Worm (Caenorhabditis elegans) whole organism, young adult: ENCODE results near the gene T25B9.12.

Experiments used
- C06A6.2 ChIP-seq: fragments of 200-800 bp; sonication (Bioruptor generic); conservative IDR thresholded peaks from 2 replicates; pipeline ENCODE4 v1.3.6; 2022; ENCODE audit warnings: missing genetic modification characterization, missing compliant biosample characterization
- C17E4.6 ChIP-seq: fragments of 200-800 bp; sonication (Bioruptor generic); IDR thresholded peaks from 2 replicates; pipeline ENCODE4 v1.3.6; 2022; ENCODE audit warnings: missing genetic modification reagents, missing genetic modification characterization, missing compliant biosample characterization
- D2030.7 ChIP-seq: fragments of 200-800 bp; sonication (Bioruptor generic); IDR thresholded peaks from 2 replicates; pipeline ENCODE4 v1.3.6; 2022; ENCODE audit warnings: missing genetic modification reagents, missing genetic modification characterization, missing compliant biosample characterization
- F10E7.11 ChIP-seq: sonication (generic microtip); optimal IDR thresholded peaks from 2 replicates; lab custom pipeline; 2017; ENCODE audit warnings: mild to moderate bottlenecking, missing genetic modification characterization, moderate library complexity, missing compliant biosample characterization
- F33H1.4 ChIP-seq: fragments of 200-800 bp; sonication (Bioruptor generic); IDR thresholded peaks from 2 replicates; pipeline ENCODE4 v1.3.6; 2022; ENCODE audit warnings: missing genetic modification reagents, missing genetic modification characterization, missing compliant biosample characterization
- F52B5.7 ChIP-seq: sonication (generic microtip); optimal IDR thresholded peaks from 2 replicates; lab custom pipeline; 2016; ENCODE audit warnings: mild to moderate bottlenecking, missing genetic modification characterization, missing compliant biosample characterization
- F55B11.4 ChIP-seq: sonication (generic microtip); optimal IDR thresholded peaks from 2 replicates; lab custom pipeline; 2016; ENCODE audit warnings: missing compliant biosample characterization, missing genetic modification characterization, borderline replicate concordance; ENCODE audit not compliant: insufficient read depth
- K12H6.12 ChIP-seq: fragments of 200-800 bp; sonication (Bioruptor generic); optimal IDR thresholded peaks from 2 replicates; lab custom pipeline; 2018; ENCODE audit warnings: mild to moderate bottlenecking, missing genetic modification characterization, missing compliant biosample characterization
- T26A5.8 ChIP-seq: sonication (generic microtip); optimal IDR thresholded peaks from 2 replicates; lab custom pipeline; 2016; ENCODE audit warnings: missing genetic modification characterization, missing compliant biosample characterization
- Y95B8A.8 ChIP-seq: fragments of 200-800 bp; sonication (Bioruptor generic); IDR thresholded peaks from 2 replicates; pipeline ENCODE4 v1.3.6; 2022; ENCODE audit warnings: missing genetic modification reagents, missing genetic modification characterization, missing compliant biosample characterization
- ZK185.1 ChIP-seq: sonication (generic microtip); optimal IDR thresholded peaks from 2 replicates; lab custom pipeline; 2016; ENCODE audit warnings: mild to moderate bottlenecking, missing genetic modification characterization, missing compliant biosample characterization; ENCODE audit not compliant: poor library complexity, severe bottlenecking
- akir-1 ChIP-seq: fragments of 200-800 bp; sonication (Bioruptor generic); optimal IDR thresholded peaks from 2 replicates; lab custom pipeline; 2018; ENCODE audit warnings: mild to moderate bottlenecking, missing genetic modification characterization, moderate library complexity, missing compliant biosample characterization
- aptf-2 ChIP-seq: fragments of 200-800 bp; sonication (Bioruptor generic); conservative IDR thresholded peaks from 2 replicates; pipeline ENCODE4 v1.3.6; 2022; ENCODE audit warnings: missing genetic modification reagents, missing genetic modification characterization, missing compliant biosample characterization
- athp-1 ChIP-seq: sonication (generic microtip); optimal IDR thresholded peaks from 2 replicates; lab custom pipeline; 2017; ENCODE audit warnings: mild to moderate bottlenecking, missing genetic modification characterization, missing compliant biosample characterization
- attf-5 ChIP-seq: fragments of 200-800 bp; sonication (Bioruptor generic); optimal IDR thresholded peaks from 2 replicates; lab custom pipeline; 2018; ENCODE audit warnings: mild to moderate bottlenecking, missing genetic modification characterization, missing compliant biosample characterization
- ccch-3 ChIP-seq: fragments of 200-800 bp; sonication (Bioruptor generic); optimal IDR thresholded peaks from 2 replicates; lab custom pipeline; 2018; ENCODE audit warnings: mild to moderate bottlenecking, missing genetic modification characterization, missing compliant biosample characterization
- cebp-2 ChIP-seq: fragments of 200-800 bp; sonication (Bioruptor generic); IDR thresholded peaks from 2 replicates; pipeline ENCODE4 v1.3.6; 2022; ENCODE audit warnings: missing genetic modification characterization, missing compliant biosample characterization
- ceh-27 ChIP-seq: fragments of 200-800 bp; sonication (Bioruptor generic); optimal IDR thresholded peaks from 2 replicates; lab custom pipeline; 2018; ENCODE audit warnings: mild to moderate bottlenecking, missing genetic modification characterization, moderate library complexity, missing compliant biosample characterization
- ceh-40 ChIP-seq: fragments of 200-800 bp; sonication (Bioruptor generic); IDR thresholded peaks from 2 replicates; pipeline ENCODE4 v1.3.6; 2022; ENCODE audit warnings: missing genetic modification characterization, missing compliant biosample characterization
- ceh-91 ChIP-seq: fragments of 200-800 bp; sonication (Bioruptor generic); IDR thresholded peaks from 2 replicates; pipeline ENCODE4 v1.3.6; 2022; ENCODE audit warnings: missing genetic modification reagents, missing genetic modification characterization, missing compliant biosample characterization
- efl-1 ChIP-seq: fragments of 150-350 bp; optimal IDR thresholded peaks from 2 replicates; lab custom pipeline; 2014; ENCODE audit warnings: missing biosample characterization, missing genetic modification reagents, missing genetic modification characterization
- egl-18 ChIP-seq: fragments of 200-800 bp; sonication (Bioruptor generic); IDR thresholded peaks from 2 replicates; pipeline ENCODE4 v1.3.6; 2022; ENCODE audit warnings: missing genetic modification reagents, missing genetic modification characterization, missing compliant biosample characterization
- egl-44 ChIP-seq: fragments of 200-800 bp; sonication (Bioruptor generic); IDR thresholded peaks from 2 replicates; pipeline ENCODE4 v1.3.6; 2022; ENCODE audit warnings: missing genetic modification reagents, missing genetic modification characterization, missing compliant biosample characterization
- ekl-4 ChIP-seq: fragments of 200-800 bp; sonication (Bioruptor generic); IDR thresholded peaks from 2 replicates; pipeline ENCODE4 v1.3.6; 2022; ENCODE audit warnings: missing genetic modification reagents, missing genetic modification characterization, missing compliant biosample characterization
- him-1 ChIP-seq: sonication (generic microtip); optimal IDR thresholded peaks from 2 replicates; lab custom pipeline; 2016; ENCODE audit warnings: missing genotype, missing genetic modification reagents, missing genetic modification characterization, missing compliant biosample characterization
- lag-1 ChIP-seq: fragments of 200-800 bp; sonication (Bioruptor generic); IDR thresholded peaks from 2 replicates; pipeline ENCODE4 v1.3.6; 2022; ENCODE audit warnings: missing genetic modification reagents, missing genetic modification characterization, missing compliant biosample characterization
- let-526 ChIP-seq: fragments of 200-800 bp; sonication (Bioruptor generic); IDR thresholded peaks from 2 replicates; pipeline ENCODE4 v1.3.6; 2022; ENCODE audit warnings: missing genetic modification reagents, missing genetic modification characterization, missing compliant biosample characterization
- lin-26 ChIP-seq: fragments of 200-800 bp; sonication (Bioruptor generic); IDR thresholded peaks from 2 replicates; pipeline ENCODE4 v1.3.6; 2022; ENCODE audit warnings: missing genetic modification reagents, missing genetic modification characterization, missing compliant biosample characterization
- lsl-1 ChIP-seq: fragments of 200-800 bp; sonication (Bioruptor generic); optimal IDR thresholded peaks from 2 replicates; lab custom pipeline; 2018; ENCODE audit warnings: mild to moderate bottlenecking, missing genetic modification characterization, moderate library complexity, missing compliant biosample characterization
- nfya-1 ChIP-seq: sonication (generic microtip); optimal IDR thresholded peaks from 2 replicates; lab custom pipeline; 2017; ENCODE audit warnings: antibody characterized with exemption, missing compliant biosample characterization, missing genetic modification characterization, borderline replicate concordance; ENCODE audit not compliant: insufficient read depth
- nfyb-1 ChIP-seq: fragments of 200-800 bp; sonication (Bioruptor generic); IDR thresholded peaks from 2 replicates; pipeline ENCODE4 v1.3.6; 2022; ENCODE audit warnings: missing genetic modification reagents, missing genetic modification characterization, missing compliant biosample characterization
- nhr-27 ChIP-seq: fragments of 200-800 bp; sonication (Bioruptor generic); optimal IDR thresholded peaks from 2 replicates; lab custom pipeline; 2018; ENCODE audit warnings: mild to moderate bottlenecking, missing genetic modification characterization, moderate library complexity, missing compliant biosample characterization
- pha-4 ChIP-seq: fragments of 150-350 bp; sonication (generic microtip); optimal IDR thresholded peaks from 2 replicates; lab custom pipeline; 2014; ENCODE audit warnings: missing biosample characterization, missing genetic modification reagents, missing genetic modification characterization
- rcor-1 ChIP-seq: fragments of 200-800 bp; sonication (Bioruptor generic); IDR thresholded peaks from 2 replicates; pipeline ENCODE4 v1.3.6; 2022; ENCODE audit warnings: missing genetic modification reagents, missing genetic modification characterization, missing compliant biosample characterization
- somi-1 ChIP-seq: fragments of 200-800 bp; sonication (Bioruptor generic); optimal IDR thresholded peaks from 2 replicates; lab custom pipeline; 2018; ENCODE audit warnings: mild to moderate bottlenecking, missing genetic modification characterization, missing compliant biosample characterization
- sptf-2 ChIP-seq: fragments of 200-800 bp; sonication (Bioruptor generic); optimal IDR thresholded peaks from 2 replicates; lab custom pipeline; 2018; ENCODE audit warnings: mild to moderate bottlenecking, missing genetic modification characterization, missing compliant biosample characterization
- tbp1 ChIP-seq: fragments of 200-800 bp; sonication (Bioruptor generic); optimal IDR thresholded peaks from 2 replicates; lab custom pipeline; 2018; ENCODE audit warnings: mild to moderate bottlenecking, missing genetic modification characterization, missing compliant biosample characterization
- tbx-9 ChIP-seq: sonication (generic microtip); optimal IDR thresholded peaks from 2 replicates; lab custom pipeline; 2016; ENCODE audit warnings: borderline replicate concordance, missing genetic modification characterization, inconsistent platforms, missing compliant biosample characterization
- unc-62 ChIP-seq: fragments of 150-350 bp; optimal IDR thresholded peaks from 2 replicates; lab custom pipeline; 2014; ENCODE audit warnings: missing biosample characterization, missing genetic modification reagents, missing genetic modification characterization
- xnd-1 ChIP-seq: sonication (generic microtip); optimal IDR thresholded peaks from 2 replicates; lab custom pipeline; 2016; ENCODE audit warnings: missing genotype, missing genetic modification reagents, missing genetic modification characterization, missing compliant biosample characterization
- zfh-2 ChIP-seq: fragments of 200-800 bp; sonication (Bioruptor generic); conservative IDR thresholded peaks from 2 replicates; pipeline ENCODE4 v1.3.6; 2022; ENCODE audit warnings: missing genetic modification reagents, missing genetic modification characterization, missing compliant biosample characterization
- ztf-22 ChIP-seq: fragments of 200-800 bp; sonication (Bioruptor generic); optimal IDR thresholded peaks from 2 replicates; lab custom pipeline; 2018; ENCODE audit warnings: mild to moderate bottlenecking, missing genetic modification characterization, moderate library complexity, missing compliant biosample characterization
- ztf-25 ChIP-seq: fragments of 200-800 bp; sonication (Bioruptor generic); IDR thresholded peaks from 2 replicates; pipeline ENCODE4 v1.3.6; 2022; ENCODE audit warnings: missing genetic modification reagents, missing genetic modification characterization, missing compliant biosample characterization
- ztf-3 ChIP-seq: fragments of 200-800 bp; sonication (Bioruptor generic); optimal IDR thresholded peaks from 2 replicates; lab custom pipeline; 2018; ENCODE audit warnings: mild to moderate bottlenecking, missing genetic modification characterization, missing compliant biosample characterization
- ztf-6 ChIP-seq: fragments of 200-800 bp; sonication (Bioruptor generic); IDR thresholded peaks from 2 replicates; pipeline ENCODE4 v1.3.6; 2022; ENCODE audit warnings: missing genetic modification reagents, missing genetic modification characterization, missing compliant biosample characterization

T25B9.12 gene

DNA sequence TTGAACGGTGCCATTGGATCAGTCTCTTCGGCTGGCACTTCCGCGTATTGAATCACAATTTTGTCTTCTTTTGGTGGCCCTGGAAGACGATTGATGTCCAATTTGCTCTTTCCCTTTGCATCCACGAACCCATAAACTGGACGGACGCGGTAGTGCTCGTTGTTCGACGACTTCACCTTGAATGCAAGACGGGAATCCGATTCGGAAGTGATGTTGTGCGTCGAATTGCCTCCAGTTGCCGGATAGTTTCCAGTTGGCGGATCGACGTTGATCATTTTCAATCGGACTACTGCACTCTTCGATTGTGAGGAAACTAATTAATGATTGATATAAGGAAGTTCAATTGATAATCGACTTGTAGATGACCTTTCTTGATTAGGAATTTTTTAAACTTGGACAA, 26.8 kb upstream of the T25B9.12 start, which contains the start of gene ssp-34:
Gene ssp-34, minus strand, starts transcription at position 275 of the 400 bp plus-strand sequence.
- no peak for TF ChIP-seq F52B5.7 (tag; lab: Kevin White, UChicago)
- no peak for TF ChIP-seq ceh-27
- TF ChIP-seq nfyb-1 (GFP tag; lab: Robert Waterston, UW): no peak
- no peak for TF ChIP-seq akir-1 (GFP tag; lab: Kevin White, UChicago)
- TF ChIP-seq him-1: no peak
- no peak for TF ChIP-seq C17E4.6 (GFP tag; lab: Robert Waterston, UW)
- TF ChIP-seq lin-26 (GFP tag; lab: Robert Waterston, UW): no peak
- no peak for TF ChIP-seq cebp-2 (GFP tag; lab: Robert Waterston, UW)
- TF ChIP-seq F55B11.4: no peak
- TF ChIP-seq ztf-3: no peak
- TF ChIP-seq lag-1 (GFP tag; lab: Robert Waterston, UW): no peak
- no peak for TF ChIP-seq attf-5 (GFP tag; lab: Kevin White, UChicago)
- TF ChIP-seq F10E7.11 (tag; lab: Kevin White, UChicago): no peak
- TF ChIP-seq xnd-1 (tag; lab: Kevin White, UChicago): no peak
- no peak for TF ChIP-seq F33H1.4 (GFP tag; lab: Robert Waterston, UW)
- no peak for TF ChIP-seq C06A6.2 (GFP tag; lab: Robert Waterston, UW)
- no peak for TF ChIP-seq sptf-2 (GFP tag; lab: Kevin White, UChicago)
- TF ChIP-seq zfh-2 (GFP tag; lab: Robert Waterston, UW): no peak

DNA sequence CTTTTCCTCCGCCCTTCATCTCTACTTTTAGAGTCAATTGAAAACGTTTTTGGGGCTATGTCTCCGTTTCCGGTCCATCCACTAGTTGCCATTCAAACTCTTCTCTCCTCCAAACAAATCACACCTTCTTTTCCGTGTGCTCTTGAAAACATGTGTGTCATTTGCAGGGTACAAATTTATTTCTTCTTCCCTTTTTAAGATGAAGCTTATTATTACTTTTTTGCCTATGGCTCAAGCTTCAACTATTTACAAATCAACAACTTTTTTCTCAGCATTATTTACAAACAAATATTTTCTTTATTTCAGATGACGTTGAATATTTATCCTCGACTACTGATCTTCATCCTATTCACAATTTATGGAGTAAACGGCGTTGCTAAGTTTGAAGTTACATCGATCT, 20.7 kb upstream of the T25B9.12 start, which contains the start of gene T25B9.3:
Gene T25B9.3, plus strand, starts transcription at position 301 of the 400 bp plus-strand sequence.
- TF ChIP-seq ceh-40 (GFP tag; lab: Robert Waterston, UW): no peak
- TF ChIP-seq nhr-27 (tag; lab: Kevin White, UChicago): no peak
- TF ChIP-seq ekl-4: no peak
- no peak for TF ChIP-seq zfh-2 (GFP tag; lab: Robert Waterston, UW)
- TF ChIP-seq him-1: no peak
- TF ChIP-seq rcor-1: no peak
- no peak for TF ChIP-seq tbp1 (GFP tag; lab: Kevin White, UChicago)
- TF ChIP-seq egl-18: no peak
- no peak for TF ChIP-seq lsl-1
- no peak for TF ChIP-seq nfyb-1 (GFP tag; lab: Robert Waterston, UW)
- TF ChIP-seq lin-26 (GFP tag; lab: Robert Waterston, UW): no peak
- no peak for TF ChIP-seq egl-44 (GFP tag; lab: Robert Waterston, UW)
- no peak for TF ChIP-seq ceh-91

DNA sequence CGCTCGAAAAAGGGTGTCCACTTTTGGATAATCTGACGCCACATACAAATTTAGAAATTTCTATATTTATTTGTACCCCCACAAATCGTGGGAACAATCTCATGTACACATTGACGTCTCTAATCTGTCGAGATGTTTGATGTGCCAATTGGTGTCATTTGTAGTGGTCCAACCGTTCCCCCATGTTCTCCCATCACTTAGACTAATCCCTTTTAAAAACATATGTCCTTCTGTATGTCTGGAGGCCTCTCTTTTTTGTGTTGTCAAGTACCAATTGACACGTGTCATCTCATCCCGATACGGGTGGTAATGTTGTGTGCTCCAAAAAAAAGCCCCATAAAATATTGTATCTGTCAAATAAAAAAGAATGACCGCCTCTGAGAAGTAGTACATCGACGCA, 19.8 kb upstream of the T25B9.12 start:
- TF ChIP-seq ztf-22 (GFP tag; lab: Kevin White, UChicago) (no peak), pha-4 (tag; lab: Kevin White, UChicago) (no peak), him-1 (no peak), somi-1 (GFP tag; lab: Kevin White, UChicago) (no peak), athp-1 (tag; lab: Kevin White, UChicago) (no peak), Y95B8A.8 (GFP tag; lab: Robert Waterston, UW) (no peak), cebp-2 (GFP tag; lab: Robert Waterston, UW) (no peak), T26A5.8 (tag; lab: Kevin White, UChicago) (no peak), F55B11.4 (no peak), nfya-1 (tag; lab: Kevin White, UChicago) (no peak)

DNA sequence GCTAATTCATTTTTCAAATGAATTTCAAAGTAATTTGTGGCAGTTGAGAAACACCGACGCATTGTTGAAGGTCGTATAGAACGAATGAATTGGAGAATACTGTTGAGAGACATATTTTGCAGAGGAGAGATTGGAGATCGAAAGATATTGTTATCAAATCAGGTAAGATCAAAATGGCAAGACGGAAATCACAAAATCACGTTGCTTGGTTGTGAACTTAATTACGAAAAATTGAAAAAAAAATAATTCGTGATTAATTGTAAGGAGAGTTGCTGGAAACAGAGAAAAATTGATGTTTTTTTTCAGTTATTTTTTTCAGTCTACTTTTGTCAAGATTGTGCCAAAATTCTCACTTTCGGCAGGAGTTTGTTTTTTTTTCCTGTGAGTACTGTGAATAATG, 15.1 kb upstream of the T25B9.12 start, which contains the start of gene T25B9.1:
Gene T25B9.1, minus strand, starts transcription at position 101 of the 400 bp plus-strand sequence.
- TF ChIP-seq T26A5.8 (tag; lab: Kevin White, UChicago): no peak
- TF ChIP-seq ztf-6 (GFP tag; lab: Robert Waterston, UW): no peak
- TF ChIP-seq D2030.7 (GFP tag; lab: Robert Waterston, UW): no peak
- TF ChIP-seq let-526 (GFP tag; lab: Robert Waterston, UW): no peak
- TF ChIP-seq ZK185.1 (tag; lab: Kevin White, UChicago): no peak
- TF ChIP-seq somi-1 (GFP tag; lab: Kevin White, UChicago): no peak
- TF ChIP-seq aptf-2: no peak
- TF ChIP-seq F33H1.4 (GFP tag; lab: Robert Waterston, UW): no peak
- no peak for TF ChIP-seq tbx-9 (tag; lab: Kevin White, UChicago)
- no peak for TF ChIP-seq unc-62 (GFP tag; lab: Kevin White, UChicago)
- no peak for TF ChIP-seq ztf-25 (GFP tag; lab: Robert Waterston, UW)
- no peak for TF ChIP-seq K12H6.12 (tag; lab: Kevin White, UChicago)
- no peak for TF ChIP-seq efl-1 (GFP tag; lab: Kevin White, UChicago)
- no peak for TF ChIP-seq ccch-3 (GFP tag; lab: Kevin White, UChicago)
